Worm (Caenorhabditis elegans): ENCODE measurements around the gene smgl-2.

ce11 chrIV:3731430-3731829, 5.5 kb downstream of the smgl-2 start:
- TF ChIP-seq pqm-1 (tag; optimal IDR thresholded peaks at IDR 0.05): no peak
- no peak for TF ChIP-seq nhr-25 (tag; optimal IDR thresholded peaks at IDR 0.05)

All from whole organism, L3 larva.